Fruit fly (Drosophila melanogaster): ENCODE measurements around the gene CG6026.

Gene CG6026

dm6 chr3R:18985114-18985785 lies 48.1 kb upstream of the CG6026 start (continued):
- no peak for TF ChIP-seq Camta (GFP tag; optimal IDR thresholded peaks at IDR 0.05)
- no peak for TF ChIP-seq CG1647 (GFP tag; optimal IDR thresholded peaks at IDR 0.05)
- no peak for TF ChIP-seq Aef1 (GFP tag; IDR thresholded peaks at IDR 0.05)
- peak; percentile 30; the same call in 1 of the 2 replicates for TF ChIP-seq CG11247 (GFP tag; IDR thresholded peaks at IDR 0.05)
- TF ChIP-seq mirr (GFP tag; optimal IDR thresholded peaks at IDR 0.05) = peak; percentile 74
- peak; percentile 38 for TF ChIP-seq CG6683 (GFP tag; optimal IDR thresholded peaks at IDR 0.05)
- TF ChIP-seq Max (GFP tag; optimal IDR thresholded peaks at IDR 0.05) = peak; percentile 24
- no peak for TF ChIP-seq sob (GFP tag; IDR thresholded peaks at IDR 0.05)
- no peak for TF ChIP-seq Atf-2 (GFP tag; optimal IDR thresholded peaks at IDR 0.05)
- TF ChIP-seq exex (tag; optimal IDR thresholded peaks at IDR 0.05) = peak; percentile 3
- TF ChIP-seq CG11398 (GFP tag; optimal IDR thresholded peaks at IDR 0.05) = no peak
- TF ChIP-seq da (GFP tag; optimal IDR thresholded peaks at IDR 0.05) = no peak
- peak; percentile 30 for TF ChIP-seq CG12391 (tag; optimal IDR thresholded peaks at IDR 0.05)
- TF ChIP-seq grau (tag; optimal IDR thresholded peaks at IDR 0.05) = peak; percentile 65
- no peak for TF ChIP-seq usp (GFP tag; optimal IDR thresholded peaks at IDR 0.05)
- TF ChIP-seq CG12659 (GFP tag; optimal IDR thresholded peaks at IDR 0.05) = peak; percentile 23
- TF ChIP-seq gsb-n (tag; optimal IDR thresholded peaks at IDR 0.05) = no peak
- no peak for TF ChIP-seq mam (GFP tag; optimal IDR thresholded peaks at IDR 0.05)
- no peak for TF ChIP-seq Vsx1 (GFP tag; optimal IDR thresholded peaks at IDR 0.05)
- no peak for TF ChIP-seq CG10366 (GFP tag; IDR thresholded peaks at IDR 0.05)
- TF ChIP-seq nerfin-2 (GFP tag; IDR thresholded peaks at IDR 0.05; ENCODE audit: partially characterized antibody) = no peak
- no peak for TF ChIP-seq CG8478 (optimal IDR thresholded peaks at IDR 0.05)
- no peak for TF ChIP-seq tin (GFP tag; optimal IDR thresholded peaks at IDR 0.05)
- TF ChIP-seq jigr1 (GFP tag; IDR thresholded peaks at IDR 0.05) = no peak
- peak; percentile 53; the same call in 2 of the 3 replicates for TF ChIP-seq CG17361 (GFP tag; IDR thresholded peaks at IDR 0.05)
- TF ChIP-seq mld (GFP tag; IDR thresholded peaks at IDR 0.05; ENCODE audit: partially characterized antibody) = no peak
- TF ChIP-seq bcd (GFP tag; optimal IDR thresholded peaks at IDR 0.05) = peak; percentile 48
- peak in 1 of 2 experiments; percentile 36 for TF ChIP-seq Hr51 (GFP tag; optimal IDR thresholded peaks at IDR 0.05)
- peak; percentile 76 for TF ChIP-seq CG2120 (GFP tag; optimal IDR thresholded peaks at IDR 0.05)
- TF ChIP-seq Dek (tag; optimal IDR thresholded peaks at IDR 0.05) = no peak
- peak; percentile 45 for TF ChIP-seq sd (tag; optimal IDR thresholded peaks at IDR 0.05)
- no peak for TF ChIP-seq fu2 (GFP tag; optimal IDR thresholded peaks at IDR 0.05)
- TF ChIP-seq CG11695 (GFP tag; IDR thresholded peaks at IDR 0.05) = no peak
- TF ChIP-seq CG3065 (GFP tag; optimal IDR thresholded peaks at IDR 0.05) = no peak
- TF ChIP-seq lbe (GFP tag; optimal IDR thresholded peaks at IDR 0.05) = peak; percentile 46
- no peak for TF ChIP-seq CG31441 (GFP tag; IDR thresholded peaks at IDR 0.05)
- TF ChIP-seq CG1603 (tag; optimal IDR thresholded peaks at IDR 0.05) = no peak
- no peak for TF ChIP-seq CG31365 (tag; optimal IDR thresholded peaks at IDR 0.05)
- TF ChIP-seq CG9609 (GFP tag; optimal IDR thresholded peaks at IDR 0.05) = no peak
- TF ChIP-seq CG10431 (GFP tag; optimal IDR thresholded peaks at IDR 0.05) = no peak
- no peak for TF ChIP-seq CG13424 (tag; optimal IDR thresholded peaks at IDR 0.05)
- peak; percentile 35 for TF ChIP-seq CG18619 (GFP tag; optimal IDR thresholded peaks at IDR 0.05)
- TF ChIP-seq Doc3 (GFP tag; IDR thresholded peaks at IDR 0.05; ENCODE audit: partially characterized antibody) = no peak
- TF ChIP-seq slbo (GFP tag; IDR thresholded peaks at IDR 0.05) = peak; percentile 69
